Worm (Caenorhabditis elegans) whole organism, early embryonic: ENCODE results near the gene F55F10.1.

Source experiments
- B0310.2 ChIP-seq: sonication (generic microtip); optimal IDR thresholded peaks from 2 replicates; lab custom pipeline; 2016; ENCODE audit warnings: mild to moderate bottlenecking, missing genetic modification characterization, missing compliant biosample characterization
- F13C5.2 ChIP-seq: sonication (generic microtip); optimal IDR thresholded peaks from 2 replicates; lab custom pipeline; 2017; ENCODE audit warnings: mild to moderate bottlenecking, missing genetic modification characterization, inconsistent platforms, missing compliant biosample characterization
- aly-1 ChIP-seq: sonication (generic microtip); optimal IDR thresholded peaks from 2 replicates; lab custom pipeline; 2016; ENCODE audit warnings: missing genetic modification characterization, missing compliant biosample characterization
- ama-1 ChIP-seq: fragments of 150-350 bp; optimal IDR thresholded peaks from 2 replicates; lab custom pipeline; 2014
- ceh-13 ChIP-seq: fragments of 200-800 bp; sonication (Bioruptor generic); optimal IDR thresholded peaks from 2 replicates; lab custom pipeline; 2018; ENCODE audit warnings: mild to moderate bottlenecking, missing genetic modification characterization, missing compliant biosample characterization
- ceh-36 ChIP-seq: sonication (generic microtip); optimal IDR thresholded peaks from 2 replicates; lab custom pipeline; 2016; ENCODE audit warnings: missing genetic modification characterization, inconsistent platforms, missing compliant biosample characterization
- ets-7 ChIP-seq: sonication (generic microtip); optimal IDR thresholded peaks from 2 replicates; lab custom pipeline; 2016; ENCODE audit warnings: missing genotype, missing genetic modification characterization, missing compliant biosample characterization
- flt-1 ChIP-seq: fragments of 200-800 bp; sonication (Bioruptor generic); IDR thresholded peaks from 2 replicates; pipeline ENCODE4 v1.3.6; 2022; ENCODE audit warnings: missing genetic modification characterization, missing compliant biosample characterization
- hmbx-1 ChIP-seq: sonication (generic microtip); optimal IDR thresholded peaks from 2 replicates; lab custom pipeline; 2016; ENCODE audit warnings: mild to moderate bottlenecking, missing genetic modification characterization, missing compliant biosample characterization
- hmg-4 ChIP-seq: fragments of 200-800 bp; sonication (Bioruptor generic); optimal IDR thresholded peaks from 2 replicates; lab custom pipeline; 2018; ENCODE audit warnings: mild to moderate bottlenecking, missing genetic modification characterization, missing compliant biosample characterization
- hnd-1 ChIP-seq: sonication (generic microtip); optimal IDR thresholded peaks from 2 replicates; lab custom pipeline; 2016; ENCODE audit warnings: missing genetic modification characterization, missing compliant biosample characterization
- pes-1 ChIP-seq: fragments of 200-800 bp; sonication (Bioruptor generic); IDR thresholded peaks from 2 replicates; pipeline ENCODE4 v1.3.6; 2022; ENCODE audit warnings: missing genetic modification reagents, missing genetic modification characterization, missing compliant biosample characterization
- scrt-1 ChIP-seq: fragments of 200-800 bp; sonication (Bioruptor generic); IDR thresholded peaks from 2 replicates; pipeline ENCODE4 v1.3.6; 2022; ENCODE audit warnings: missing genetic modification characterization, missing compliant biosample characterization
- sea-1 ChIP-seq: fragments of 200-800 bp; sonication (Bioruptor generic); conservative IDR thresholded peaks from 2 replicates; pipeline ENCODE4 v1.3.6; 2022; ENCODE audit warnings: missing genetic modification characterization, missing compliant biosample characterization
- tbx-11 ChIP-seq: fragments of 200-800 bp; sonication (Bioruptor generic); IDR thresholded peaks from 2 replicates; pipeline ENCODE4 v1.3.6; 2022; ENCODE audit warnings: missing genetic modification characterization, missing compliant biosample characterization
- tbx-37 ChIP-seq: fragments of 200-800 bp; sonication (Bioruptor generic); conservative IDR thresholded peaks from 2 replicates; pipeline ENCODE4 v1.3.6; 2022; ENCODE audit warnings: missing genetic modification reagents, missing genetic modification characterization, missing compliant biosample characterization
- tra-4 ChIP-seq: sonication (generic microtip); optimal IDR thresholded peaks from 2 replicates; lab custom pipeline; 2017; ENCODE audit warnings: missing genetic modification characterization, missing compliant biosample characterization

F55F10.1 gene

DNA sequence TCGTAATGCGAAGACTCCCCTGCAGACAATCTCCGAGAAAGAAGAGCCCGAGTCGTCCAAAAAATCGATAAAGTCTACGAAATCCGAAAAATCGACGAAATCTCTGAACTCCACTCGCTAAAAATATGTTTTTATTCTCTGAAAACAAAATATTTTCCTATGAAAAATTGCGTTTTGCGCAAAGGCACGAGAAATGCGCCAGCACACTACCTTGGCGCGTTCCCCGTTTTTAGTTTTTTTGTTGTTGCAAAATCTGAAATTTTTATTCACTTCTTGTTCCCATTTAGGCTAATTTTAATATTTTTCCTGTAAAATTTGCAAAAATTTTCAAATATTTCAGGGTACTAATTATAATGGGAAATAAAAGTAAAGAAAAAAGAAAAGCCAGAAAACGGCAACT, at the start of gene F55F10.1:
TSS of gene F55F10.1 (plus strand) at position 341 of the 400 bp plus-strand sequence.
- no peak for TF ChIP-seq tbx-37 (GFP tag; lab: Robert Waterston, UW)

DNA sequence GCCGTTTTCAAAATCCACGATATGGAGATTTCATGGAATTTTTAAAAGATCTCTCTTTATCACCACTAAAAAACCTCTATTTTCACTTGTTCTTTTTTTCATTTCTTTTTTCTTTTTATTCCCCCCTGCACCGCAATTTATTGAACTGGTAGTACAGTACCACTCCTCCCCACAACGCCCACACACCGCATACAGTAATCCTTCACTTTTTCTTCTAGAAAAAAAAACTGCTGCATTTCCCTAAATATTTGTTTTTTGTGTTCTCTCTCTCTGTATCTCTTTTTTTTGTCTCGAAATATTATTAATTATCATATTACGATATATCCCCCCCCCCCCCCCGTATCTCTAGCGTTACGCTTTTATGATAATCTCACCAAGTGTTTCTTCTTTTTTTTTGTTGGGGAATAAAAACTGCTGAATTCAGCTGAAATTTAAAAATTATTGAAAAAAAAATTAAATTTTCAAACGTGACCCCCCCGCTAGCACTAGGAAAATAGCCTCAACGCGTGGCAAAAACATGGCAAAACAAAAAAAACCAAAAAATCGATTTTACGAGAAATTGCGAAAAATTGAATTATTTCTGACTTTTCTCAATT, 43.7 kb upstream of the F55F10.1 start, which contains the start of gene Y24D9B.1:
TSS of gene Y24D9B.1 (plus strand) at position 546 of the 596 bp plus-strand sequence.
- TF ChIP-seq ama-1 (lab: Kevin White, UChicago) (no peak), aly-1 (no peak), pes-1 (GFP tag; lab: Robert Waterston, UW) (no peak), F13C5.2 (tag; lab: Kevin White, UChicago) (no peak), hmg-4 (GFP tag; lab: Kevin White, UChicago) (no peak), hmbx-1 (tag; lab: Kevin White, UChicago) (no peak), ceh-36 (tag; lab: Kevin White, UChicago) (no peak), tra-4 (tag; lab: Kevin White, UChicago) (no peak), hnd-1 (tag; lab: Kevin White, UChicago) (no peak), flt-1 (GFP tag; lab: Robert Waterston, UW) (no peak), sea-1 (no peak), ceh-13 (GFP tag; lab: Kevin White, UChicago) (no peak), tbx-11 (GFP tag; lab: Robert Waterston, UW) (no peak), tbx-37 (GFP tag; lab: Robert Waterston, UW) (no peak), ets-7 (tag; lab: Kevin White, UChicago) (no peak), scrt-1 (no peak), B0310.2 (tag; lab: Kevin White, UChicago) (no peak)

DNA sequence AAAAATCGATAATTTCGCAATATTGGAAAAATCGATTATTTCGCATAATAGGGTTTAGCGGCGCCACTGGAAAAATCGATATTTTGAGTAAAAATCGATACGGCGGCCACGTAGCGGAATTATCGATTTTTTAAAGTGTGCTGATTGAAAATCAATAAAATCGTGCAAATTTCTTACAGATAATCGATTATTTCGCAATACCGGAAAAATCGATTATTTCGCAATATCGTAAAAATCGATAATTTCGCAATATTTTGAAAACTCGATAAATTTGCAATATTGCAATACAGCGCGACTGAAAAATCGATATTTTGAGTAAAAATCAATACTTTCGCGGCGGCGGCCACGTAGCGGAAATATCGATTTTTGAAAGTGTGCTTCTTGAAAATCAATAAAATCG, 43.0 kb upstream of the F55F10.1 start:
- TF ChIP-seq flt-1 (GFP tag; lab: Robert Waterston, UW) (no peak), aly-1 (no peak), pes-1 (GFP tag; lab: Robert Waterston, UW) (no peak), tra-4 (tag; lab: Kevin White, UChicago) (no peak), hnd-1 (tag; lab: Kevin White, UChicago) (no peak), hmbx-1 (tag; lab: Kevin White, UChicago) (no peak), ceh-13 (GFP tag; lab: Kevin White, UChicago) (no peak), tbx-37 (GFP tag; lab: Robert Waterston, UW) (no peak), hmg-4 (GFP tag; lab: Kevin White, UChicago) (no peak), ama-1 (lab: Kevin White, UChicago) (no peak), ets-7 (tag; lab: Kevin White, UChicago) (no peak), sea-1 (no peak)

DNA sequence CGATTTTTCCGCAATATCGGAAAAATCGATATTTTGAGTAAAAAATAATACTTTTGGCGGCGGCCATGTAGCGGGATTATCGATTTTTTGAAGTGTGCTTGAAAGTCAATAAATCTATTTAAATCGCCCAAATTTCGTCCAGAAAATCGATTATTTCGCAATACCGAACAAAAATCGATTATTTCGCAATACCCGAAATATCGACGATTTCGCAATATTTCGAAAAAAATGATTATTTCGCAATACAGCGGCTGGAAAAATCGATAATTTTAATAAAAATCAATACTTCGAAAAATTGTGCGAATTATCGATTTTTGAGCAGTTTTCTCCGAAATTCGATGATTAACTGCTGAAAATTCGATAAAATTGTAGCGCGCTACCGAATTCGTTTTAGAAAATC, 42.6 kb upstream of the F55F10.1 start:
- TF ChIP-seq hnd-1 (tag; lab: Kevin White, UChicago): no peak
- TF ChIP-seq pes-1 (GFP tag; lab: Robert Waterston, UW): no peak
- no peak for TF ChIP-seq tra-4 (tag; lab: Kevin White, UChicago)

DNA sequence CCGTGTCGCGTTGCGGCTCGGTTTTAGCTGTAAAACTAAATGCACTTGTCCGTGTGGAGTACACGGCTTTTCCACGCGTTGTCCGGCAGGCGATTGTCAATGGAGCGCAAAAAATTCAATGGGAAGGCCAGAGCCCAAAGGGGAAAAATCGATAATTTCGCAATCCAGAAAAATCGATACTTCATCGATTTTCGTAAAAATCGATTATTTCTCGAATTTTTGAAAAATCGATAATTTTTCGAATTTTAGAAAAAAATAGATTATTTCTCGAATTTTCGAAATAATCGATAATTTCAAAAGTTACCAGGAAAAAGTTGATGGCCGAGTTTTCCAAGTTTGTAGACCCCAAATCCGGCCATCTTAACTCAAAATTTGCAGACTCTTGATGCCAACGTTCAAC, 41.2 kb upstream of the F55F10.1 start:
- TF ChIP-seq sea-1: no peak
- no peak for TF ChIP-seq hnd-1 (tag; lab: Kevin White, UChicago)
- TF ChIP-seq scrt-1: no peak
- TF ChIP-seq ama-1 (lab: Kevin White, UChicago): no peak
- TF ChIP-seq flt-1 (GFP tag; lab: Robert Waterston, UW): no peak
- no peak for TF ChIP-seq B0310.2 (tag; lab: Kevin White, UChicago)
- no peak for TF ChIP-seq pes-1 (GFP tag; lab: Robert Waterston, UW)
- no peak for TF ChIP-seq hmg-4 (GFP tag; lab: Kevin White, UChicago)
- no peak for TF ChIP-seq ets-7 (tag; lab: Kevin White, UChicago)
- no peak for TF ChIP-seq tbx-37 (GFP tag; lab: Robert Waterston, UW)
- no peak for TF ChIP-seq ceh-13 (GFP tag; lab: Kevin White, UChicago)
- no peak for TF ChIP-seq tra-4 (tag; lab: Kevin White, UChicago)
- no peak for TF ChIP-seq F13C5.2 (tag; lab: Kevin White, UChicago)
- no peak for TF ChIP-seq aly-1
- TF ChIP-seq ceh-36 (tag; lab: Kevin White, UChicago): no peak
- TF ChIP-seq tbx-11 (GFP tag; lab: Robert Waterston, UW): no peak
- no peak for TF ChIP-seq hmbx-1 (tag; lab: Kevin White, UChicago)

DNA sequence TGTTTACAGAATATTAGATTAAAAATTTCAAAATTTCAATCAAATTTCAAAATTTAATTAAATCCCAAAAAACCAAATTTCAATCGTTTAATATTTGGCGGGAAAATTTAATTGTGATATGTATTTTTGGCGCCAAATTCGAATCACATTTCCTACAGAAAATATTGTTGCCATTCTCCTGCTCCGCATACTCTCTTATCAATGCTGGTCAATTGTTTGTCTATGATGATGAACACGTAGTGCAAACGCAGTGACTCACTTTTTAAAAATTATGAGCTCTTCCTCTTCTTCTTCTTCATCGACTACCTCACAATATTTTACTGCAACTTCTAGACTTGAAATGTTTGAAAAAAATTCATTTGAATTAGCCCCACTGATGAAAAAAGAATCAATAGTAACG, 34.2 kb upstream of the F55F10.1 start, which contains the start of gene trpl-2:
TSS of gene trpl-2 (plus strand) at position 210 of the 400 bp plus-strand sequence.
- TF ChIP-seq flt-1 (GFP tag; lab: Robert Waterston, UW) (no peak), ceh-13 (GFP tag; lab: Kevin White, UChicago) (no peak), hmbx-1 (tag; lab: Kevin White, UChicago) (no peak), tbx-11 (GFP tag; lab: Robert Waterston, UW) (no peak), hmg-4 (GFP tag; lab: Kevin White, UChicago) (no peak)

DNA sequence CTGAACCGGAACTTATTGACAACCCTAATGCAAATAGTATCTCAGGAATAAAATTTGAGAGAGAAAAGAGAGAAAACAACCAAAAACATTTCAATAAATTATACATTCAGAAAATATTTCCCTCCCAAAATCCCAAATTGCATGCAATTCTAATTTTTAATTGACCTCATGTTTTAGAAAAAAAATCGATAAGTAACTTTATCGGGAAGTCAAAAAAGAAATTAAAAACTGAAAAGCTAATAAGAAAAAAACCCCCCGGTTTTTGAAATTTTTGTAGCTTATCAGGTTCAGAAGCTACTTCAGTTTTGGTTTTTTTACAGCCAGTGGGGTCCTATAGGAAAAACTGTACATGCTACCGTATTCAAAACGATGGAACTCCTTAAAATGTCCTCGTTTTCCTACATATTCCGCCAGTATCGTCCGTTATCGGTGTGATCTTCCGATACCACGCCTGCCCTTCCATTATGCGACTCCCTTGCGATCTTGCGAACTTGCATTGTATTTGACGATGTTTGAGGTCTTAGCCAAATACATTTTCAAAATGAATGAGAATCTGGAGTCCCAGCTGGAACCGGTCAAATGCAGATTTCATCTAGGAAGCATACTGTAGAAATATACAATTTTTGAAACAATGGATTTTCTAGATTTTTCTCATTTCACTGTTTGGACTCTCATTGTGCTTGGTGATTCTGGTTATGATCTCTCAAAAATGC, 24.3 kb upstream of the F55F10.1 start, which contains the start of the genes W03B1.3 and oac-51:
TSS of gene W03B1.3 (minus strand) at position 101 of the 713 bp plus-strand sequence.
TSS of gene oac-51 (plus strand) at position 663 of the 713 bp plus-strand sequence.
- TF ChIP-seq pes-1 (GFP tag; lab: Robert Waterston, UW) (no peak), ceh-36 (tag; lab: Kevin White, UChicago) (no peak)
